Worm (Caenorhabditis elegans) whole organism, midembryonic: ENCODE measurements around the gene pgp-1.

ENCODE experiments used
- klf-2 ChIP-seq: fragments of 200-800 bp; sonication (Bioruptor generic); conservative IDR thresholded peaks from 2 replicates; pipeline ENCODE4 v1.3.6; 2022; ENCODE audit warnings: missing genetic modification reagents, missing genetic modification characterization, missing compliant biosample characterization
- ztf-23 ChIP-seq: fragments of 200-800 bp; sonication (Bioruptor generic); IDR thresholded peaks from 2 replicates; pipeline ENCODE4 v1.3.6; 2022; ENCODE audit warnings: missing genetic modification reagents, missing genetic modification characterization, missing compliant biosample characterization

DNA sequence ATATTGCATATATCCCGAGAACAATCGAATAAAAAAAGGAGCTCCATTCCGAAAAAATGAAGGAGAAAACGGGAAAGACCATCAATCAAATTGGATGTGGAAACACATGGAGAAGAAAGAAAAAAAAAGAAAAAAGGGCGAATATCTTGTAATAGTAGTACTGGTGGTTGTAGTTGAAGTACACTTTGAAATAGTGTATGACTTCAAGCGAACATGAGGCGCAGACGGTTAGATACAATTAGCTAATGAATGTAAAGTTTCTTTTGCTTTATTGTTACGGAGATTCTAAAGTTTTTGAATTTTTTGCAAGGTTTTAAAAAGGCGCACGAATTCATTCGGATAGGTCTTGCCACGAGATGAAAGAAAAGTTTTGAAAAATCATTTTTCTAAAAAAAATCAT is 33.5 kb upstream of the pgp-1 start:
- TF ChIP-seq ztf-23 (GFP tag; lab: Robert Waterston, UW): no peak
- TF ChIP-seq klf-2 (GFP tag; lab: Robert Waterston, UW): no peak
